Fruit fly (Drosophila melanogaster) whole organism: ENCODE measurements around the gene CG18301.

Source experiments
- Dll ChIP-seq: fragments of >200 bp; optimal IDR thresholded peaks from 2 replicates; lab custom pipeline; 2017
- usp ChIP-seq: fragments of >200 bp; optimal IDR thresholded peaks from 2 replicates; lab custom pipeline; 2017; ENCODE audit warnings: missing biosample characterization, missing genetic modification characterization, mixed read lengths

DNA sequence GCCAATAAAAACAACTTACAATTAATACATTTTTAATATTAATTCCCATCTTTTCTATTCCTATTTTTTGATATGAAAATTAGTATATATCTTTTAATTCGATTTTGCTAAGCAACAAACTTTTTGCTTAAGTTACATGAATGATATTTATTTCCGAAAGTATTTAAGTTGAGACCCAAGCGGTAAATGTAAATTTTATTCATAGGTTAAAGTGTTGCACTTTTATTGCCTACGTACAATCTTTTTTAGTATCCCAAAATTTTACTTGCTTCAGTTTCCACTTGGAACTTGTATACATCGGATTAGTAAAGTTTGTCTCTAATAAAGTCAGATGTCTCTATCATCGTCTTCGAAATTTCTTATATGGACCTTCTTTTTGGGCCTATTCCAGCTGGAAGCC is at the start of gene CG18301:
- TF ChIP-seq usp (GFP tag; lab: Kevin White, UChicago): no peak
- TF ChIP-seq Dll (lab: Kevin White, UChicago): no peak
